Fruit fly (Drosophila melanogaster): ENCODE measurements around the gene phtm.

DNA sequence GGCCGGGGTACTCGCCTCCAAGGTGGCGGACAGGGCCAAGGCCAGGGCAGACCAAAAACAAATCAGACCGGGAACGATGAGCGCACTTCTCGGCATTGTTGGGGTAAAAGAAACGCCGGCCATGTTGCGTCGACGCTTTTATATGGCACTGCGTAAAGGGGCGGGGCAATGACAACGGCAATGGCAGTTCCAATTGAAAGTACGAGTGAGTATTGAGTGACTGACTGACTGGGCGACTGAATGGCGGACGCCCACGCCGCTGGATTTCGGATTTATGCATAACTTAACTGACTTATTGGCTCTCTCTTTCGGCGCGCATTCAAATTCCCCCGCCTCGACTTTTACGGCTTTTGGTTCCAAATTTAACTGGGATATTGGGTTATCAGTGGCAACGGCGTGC, 23.5 kb upstream of the phtm start, which contains the start of gene CG6696:
- TF ChIP-seq CG12768 (GFP tag; optimal IDR thresholded peaks at IDR 0.05) = no peak
- TF ChIP-seq cnc (optimal IDR thresholded peaks at IDR 0.05) = no peak
- TF ChIP-seq CG5204 (GFP tag; optimal IDR thresholded peaks at IDR 0.05) = no peak

Measured in whole organism, adult.